Fruit fly (Drosophila melanogaster): ENCODE data around the gene CG14340.

CG14340 gene

dm6 chr2L:1112641-1113040 lies at the start of gene CG14340:
Gene CG14340 (plus strand): TSS chr2L:1112941.
- TF ChIP-seq Sox102F (GFP tag; optimal IDR thresholded peaks at IDR 0.05) (no peak), CG10669 (GFP tag; optimal IDR thresholded peaks at IDR 0.05) (no peak), Met (GFP tag; optimal IDR thresholded peaks at IDR 0.05) (no peak), spab (GFP tag; optimal IDR thresholded peaks at IDR 0.05) (no peak), CG6792 (GFP tag; optimal IDR thresholded peaks at IDR 0.05) (no peak), Lpt (GFP tag; optimal IDR thresholded peaks at IDR 0.05) (no peak), fd59A (GFP tag; optimal IDR thresholded peaks at IDR 0.05) (no peak), CG31627 (GFP tag; optimal IDR thresholded peaks at IDR 0.05) (no peak), lz (GFP tag; optimal IDR thresholded peaks at IDR 0.05) (no peak), Sox15 (GFP tag; optimal IDR thresholded peaks at IDR 0.05) (no peak)

dm6 chr2L:1063695-1064094 lies 49.0 kb upstream of the CG14340 start:
- TF ChIP-seq ss (GFP tag; optimal IDR thresholded peaks at IDR 0.05): no peak
- no peak for TF ChIP-seq CG15336 (GFP tag; IDR thresholded peaks at IDR 0.05)
- TF ChIP-seq CG1621 (tag; optimal IDR thresholded peaks at IDR 0.05): no peak
- no peak for TF ChIP-seq CG34406 (GFP tag; optimal IDR thresholded peaks at IDR 0.05)
- TF ChIP-seq Smox (GFP tag; optimal IDR thresholded peaks at IDR 0.05): no peak
- TF ChIP-seq CG11762 (GFP tag; optimal IDR thresholded peaks at IDR 0.05; ENCODE audit: insufficient read depth): no peak
- no peak for TF ChIP-seq fd59A (GFP tag; optimal IDR thresholded peaks at IDR 0.05)
- TF ChIP-seq salr (GFP tag; optimal IDR thresholded peaks at IDR 0.05): no peak
- TF ChIP-seq Blimp-1 (GFP tag; optimal IDR thresholded peaks at IDR 0.05): no peak
- no peak for TF ChIP-seq fd85E (GFP tag; optimal IDR thresholded peaks at IDR 0.05)
- TF ChIP-seq lz (GFP tag; optimal IDR thresholded peaks at IDR 0.05): no peak
- TF ChIP-seq CG8119 (GFP tag; IDR thresholded peaks at IDR 0.05): no peak
- no peak for TF ChIP-seq spab (GFP tag; optimal IDR thresholded peaks at IDR 0.05)
- TF ChIP-seq fkh (GFP tag; optimal IDR thresholded peaks at IDR 0.05): no peak
- no peak for TF ChIP-seq svp (GFP tag)

dm6 chr2L:1064544-1064943 lies 48.2 kb upstream of the CG14340 start:
- TF ChIP-seq ss (GFP tag; optimal IDR thresholded peaks at IDR 0.05): no peak
- TF ChIP-seq CG1621 (tag; optimal IDR thresholded peaks at IDR 0.05): no peak
- TF ChIP-seq CG10669 (GFP tag; optimal IDR thresholded peaks at IDR 0.05): no peak
- TF ChIP-seq CG6808 (GFP tag; optimal IDR thresholded peaks at IDR 0.05): no peak
- TF ChIP-seq CG9139 (GFP tag; optimal IDR thresholded peaks at IDR 0.05): no peak
- no peak for TF ChIP-seq CG31627 (GFP tag; optimal IDR thresholded peaks at IDR 0.05)
- TF ChIP-seq net (GFP tag; optimal IDR thresholded peaks at IDR 0.05): no peak
- TF ChIP-seq achi (GFP tag; optimal IDR thresholded peaks at IDR 0.05): no peak
- no peak for TF ChIP-seq CG4318 (GFP tag; optimal IDR thresholded peaks at IDR 0.05)
- TF ChIP-seq CG16779 (tag; optimal IDR thresholded peaks at IDR 0.05): no peak
- no peak for TF ChIP-seq CG15336 (GFP tag; IDR thresholded peaks at IDR 0.05)
- TF ChIP-seq esn (GFP tag; optimal IDR thresholded peaks at IDR 0.05): no peak
- no peak for TF ChIP-seq Eip75B (GFP tag; optimal IDR thresholded peaks at IDR 0.05)
- no peak for TF ChIP-seq Met (GFP tag; optimal IDR thresholded peaks at IDR 0.05)
- no peak for TF ChIP-seq CG34406 (GFP tag; optimal IDR thresholded peaks at IDR 0.05)

dm6 chr2L:1065038-1065437 lies 47.7 kb upstream of the CG14340 start:
- TF ChIP-seq CG7368 (GFP tag; optimal IDR thresholded peaks at IDR 0.05) (peak; percentile 75), fd59A (GFP tag; optimal IDR thresholded peaks at IDR 0.05) (peak; percentile 87), CG11762 (GFP tag; optimal IDR thresholded peaks at IDR 0.05; ENCODE audit: insufficient read depth) (peak; percentile 19), lz (GFP tag; optimal IDR thresholded peaks at IDR 0.05) (peak; percentile 83), Gug (GFP tag; IDR thresholded peaks at IDR 0.05) (peak; percentile 75), CG1621 (tag; optimal IDR thresholded peaks at IDR 0.05) (peak; percentile 85), Sox14 (GFP tag; optimal IDR thresholded peaks at IDR 0.05) (peak; percentile 85), OdsH (GFP tag; optimal IDR thresholded peaks at IDR 0.05) (peak; percentile 82), CG8119 (GFP tag; IDR thresholded peaks at IDR 0.05) (peak; percentile 78), Sox15 (GFP tag; optimal IDR thresholded peaks at IDR 0.05) (peak; percentile 62), CG10631 (GFP tag; optimal IDR thresholded peaks at IDR 0.05) (peak; percentile 83), CG8632 (GFP tag; optimal IDR thresholded peaks at IDR 0.05) (peak; percentile 42), CG32006 (GFP tag; optimal IDR thresholded peaks at IDR 0.05) (peak; percentile 67), svp (GFP tag) (peak; percentile 95), spab (GFP tag; optimal IDR thresholded peaks at IDR 0.05) (peak; percentile 77), CG3032 (tag; optimal IDR thresholded peaks at IDR 0.05) (peak; percentile 83), CG4318 (GFP tag; optimal IDR thresholded peaks at IDR 0.05) (peak; percentile 25), dsx (GFP tag; optimal IDR thresholded peaks at IDR 0.05; ENCODE audit: poor library complexity, severe bottlenecking) (peak; percentile 74), CG16779 (tag; optimal IDR thresholded peaks at IDR 0.05) (peak; percentile 26), CG6854 (GFP tag; optimal IDR thresholded peaks at IDR 0.05) (peak; percentile 73), Ets96B (tag; optimal IDR thresholded peaks at IDR 0.05) (peak; percentile 79), Sox102F (GFP tag; optimal IDR thresholded peaks at IDR 0.05) (peak; percentile 86), CG11902 (GFP tag; optimal IDR thresholded peaks at IDR 0.05) (peak; percentile 52), CG31627 (GFP tag; optimal IDR thresholded peaks at IDR 0.05) (peak; percentile 87), CG34406 (GFP tag; optimal IDR thresholded peaks at IDR 0.05) (peak; percentile 59), Eip93F (GFP tag; optimal IDR thresholded peaks at IDR 0.05) (peak; percentile 37), fd85E (GFP tag; optimal IDR thresholded peaks at IDR 0.05) (no peak), Blimp-1 (GFP tag; optimal IDR thresholded peaks at IDR 0.05) (peak; percentile 63)
